Worm (Caenorhabditis elegans) whole organism, L4 larva: ENCODE data around the gene T11F9.1.
A peak's percentile ranks its signal among the peaks of the same experiment; 100 is the strongest.

Experiments used
- F10B5.3 ChIP-seq: sonication (generic microtip); optimal IDR thresholded peaks from 2 replicates; lab custom pipeline; 2016; ENCODE audit warnings: mild to moderate bottlenecking, missing genetic modification characterization, missing compliant biosample characterization
- F26F4.8 ChIP-seq: fragments of 200-800 bp; sonication (Bioruptor generic); conservative IDR thresholded peaks from 2 replicates; pipeline ENCODE4 v1.3.6; 2022; ENCODE audit warnings: missing genetic modification characterization, missing compliant biosample characterization
- F37D6.2 ChIP-seq: sonication (generic microtip); optimal IDR thresholded peaks from 2 replicates; lab custom pipeline; 2016; ENCODE audit warnings: mild to moderate bottlenecking, missing genetic modification characterization, missing compliant biosample characterization
- F44E2.7 ChIP-seq: fragments of 200-800 bp; sonication (Bioruptor generic); IDR thresholded peaks from 2 replicates; pipeline ENCODE4 v2.1.2; 2022; ENCODE audit warnings: missing genetic modification characterization, missing compliant biosample characterization
- F49E8.2 ChIP-seq: sonication (generic microtip); optimal IDR thresholded peaks from 2 replicates; lab custom pipeline; 2016; ENCODE audit warnings: missing compliant biosample characterization, mild to moderate bottlenecking, missing genetic modification characterization, borderline replicate concordance
- R02D3.7 ChIP-seq: fragments of 150-350 bp; sonication (generic microtip); optimal IDR thresholded peaks from 3 replicates; lab custom pipeline; 2014; ENCODE audit warnings: missing biosample characterization, missing genetic modification characterization
- T20F7.1 ChIP-seq: fragments of 200-800 bp; sonication (Bioruptor generic); optimal IDR thresholded peaks from 2 replicates; lab custom pipeline; 2018; ENCODE audit warnings: mild to moderate bottlenecking, missing genetic modification characterization, missing compliant biosample characterization
- Y48G9A.11 ChIP-seq: fragments of 200-800 bp; sonication (Bioruptor generic); IDR thresholded peaks from 2 replicates; pipeline ENCODE4 v1.3.6; 2022; ENCODE audit warnings: missing genetic modification reagents, missing genetic modification characterization, missing compliant biosample characterization
- ZK337.2 ChIP-seq: fragments of 200-800 bp; sonication (Bioruptor generic); IDR thresholded peaks from 2 replicates; pipeline ENCODE4 v1.3.6; 2022; ENCODE audit warnings: missing genetic modification reagents, missing genetic modification characterization, missing compliant biosample characterization
- arid-1 ChIP-seq: fragments of 200-800 bp; sonication (Bioruptor generic); conservative IDR thresholded peaks from 2 replicates; pipeline ENCODE4 v1.3.6; 2022; ENCODE audit warnings: missing genetic modification reagents, missing genetic modification characterization, missing compliant biosample characterization
- ceh-20 ChIP-seq: fragments of 200-800 bp; sonication (Bioruptor generic); IDR thresholded peaks from 2 replicates; pipeline ENCODE4 v1.3.6; 2022; ENCODE audit warnings: missing genetic modification reagents, missing genetic modification characterization, missing compliant biosample characterization
- ceh-32 ChIP-seq: sonication (generic microtip); optimal IDR thresholded peaks from 2 replicates; lab custom pipeline; 2016; ENCODE audit warnings: mild to moderate bottlenecking, missing genetic modification characterization, missing compliant biosample characterization; ENCODE audit not compliant: poor library complexity
- ceh-44 ChIP-seq: fragments of 200-800 bp; sonication (Bioruptor generic); IDR thresholded peaks from 2 replicates; pipeline ENCODE4 v1.3.6; 2022; ENCODE audit warnings: missing genetic modification reagents, missing genetic modification characterization, missing compliant biosample characterization
- ces-1 ChIP-seq: fragments of 150-350 bp; sonication (generic microtip); optimal IDR thresholded peaks from 4 replicates; lab custom pipeline; 2014; ENCODE audit warnings: missing biosample characterization, missing genetic modification reagents, missing genetic modification characterization
- daf-16 ChIP-seq, 3 experiments: sonication (generic microtip); optimal IDR thresholded peaks; 2 replicates each; lab custom pipeline; 2016 to 2017; ENCODE audit warnings: missing genetic modification characterization in 3 of 3, missing genetic modification reagents in 3 of 3, mild to moderate bottlenecking in 2 of 3, missing compliant biosample characterization in 2 of 3, missing biosample characterization in 1 of 3, moderate library complexity in 1 of 3
- dmd-6 ChIP-seq: fragments of 200-800 bp; sonication (Bioruptor generic); IDR thresholded peaks from 2 replicates; pipeline ENCODE4 v1.3.6; 2022; ENCODE audit warnings: missing genetic modification reagents, missing genetic modification characterization, missing compliant biosample characterization
- dmd-8 ChIP-seq: fragments of 200-800 bp; sonication (Bioruptor generic); IDR thresholded peaks from 2 replicates; pipeline ENCODE4 v1.3.6; 2022; ENCODE audit warnings: missing genetic modification characterization, missing compliant biosample characterization
- dmd-9 ChIP-seq: fragments of 200-800 bp; sonication (Bioruptor generic); IDR thresholded peaks from 2 replicates; pipeline ENCODE4 v1.3.6; 2022; ENCODE audit warnings: missing genetic modification reagents, missing genetic modification characterization, missing compliant biosample characterization
- dpl-1 ChIP-seq: fragments of 150-350 bp; optimal IDR thresholded peaks from 2 replicates; lab custom pipeline; 2014; ENCODE audit warnings: missing biosample characterization, missing genetic modification reagents, missing genetic modification characterization
- gei-8 ChIP-seq: fragments of 200-800 bp; sonication (Bioruptor generic); optimal IDR thresholded peaks from 2 replicates; lab custom pipeline; 2018; ENCODE audit warnings: mild to moderate bottlenecking, missing genetic modification characterization, missing compliant biosample characterization
- hif-1 ChIP-seq, 2 experiments: sonication (generic microtip); optimal IDR thresholded peaks; 2 replicates each; lab custom pipeline; 2016 to 2017; ENCODE audit warnings: missing compliant biosample characterization in 2 of 2, missing genetic modification characterization in 2 of 2, missing genetic modification reagents in 2 of 2, missing genotype in 2 of 2, mild to moderate bottlenecking in 1 of 2
- hlh-30 ChIP-seq: sonication (generic microtip); optimal IDR thresholded peaks from 2 replicates; lab custom pipeline; 2017; ENCODE audit warnings: antibody characterized with exemption, mild to moderate bottlenecking, missing genetic modification characterization, missing compliant biosample characterization; ENCODE audit not compliant: insufficient read depth
- hmg-1.1 ChIP-seq: fragments of 200-800 bp; sonication (Bioruptor generic); IDR thresholded peaks from 2 replicates; pipeline ENCODE4 v1.3.6; 2022; ENCODE audit warnings: missing genetic modification reagents, missing genetic modification characterization, missing compliant biosample characterization
- lim-7 ChIP-seq: fragments of 200-800 bp; sonication (Bioruptor generic); IDR thresholded peaks from 2 replicates; pipeline ENCODE4 v1.3.6; 2022; ENCODE audit warnings: missing genetic modification characterization, missing compliant biosample characterization
- lin-1 ChIP-seq: fragments of 200-800 bp; sonication (Bioruptor generic); IDR thresholded peaks from 2 replicates; pipeline ENCODE4 v1.3.6; 2022; ENCODE audit warnings: missing genetic modification reagents, missing genetic modification characterization, missing compliant biosample characterization
- lin-29 ChIP-seq: fragments of 200-800 bp; sonication (Bioruptor generic); IDR thresholded peaks from 2 replicates; pipeline ENCODE4 v1.3.6; 2022; ENCODE audit warnings: missing genetic modification reagents, missing genetic modification characterization, missing compliant biosample characterization
- lir-3 ChIP-seq: sonication (generic microtip); optimal IDR thresholded peaks from 2 replicates; lab custom pipeline; 2016; ENCODE audit warnings: mild to moderate bottlenecking, missing genetic modification characterization, missing compliant biosample characterization
- madf-9 ChIP-seq: fragments of 200-800 bp; sonication (Bioruptor generic); conservative IDR thresholded peaks from 2 replicates; pipeline ENCODE4 v1.3.6; 2022; ENCODE audit warnings: missing genetic modification reagents, missing genetic modification characterization, missing compliant biosample characterization
- mdl-1 ChIP-seq, 2 experiments: fragments of 150-350 bp in 1 of 2; sonication (generic microtip) in 1 of 2; optimal IDR thresholded peaks; 2 replicates each; lab custom pipeline; 2014 to 2017; ENCODE audit warnings: missing biosample characterization in 2 of 2, missing genetic modification characterization in 2 of 2
- mep-1 ChIP-seq: fragments of 150-350 bp; sonication (generic microtip); optimal IDR thresholded peaks from 3 replicates; lab custom pipeline; 2014; ENCODE audit warnings: missing biosample characterization, missing genetic modification characterization
- mes-2 ChIP-seq: sonication (generic microtip); optimal IDR thresholded peaks from 2 replicates; lab custom pipeline; 2016; ENCODE audit warnings: missing genotype, mild to moderate bottlenecking, missing genetic modification characterization, missing compliant biosample characterization; ENCODE audit not compliant: poor library complexity, severe bottlenecking
- nhr-10 ChIP-seq: fragments of 150-350 bp; optimal IDR thresholded peaks from 2 replicates; lab custom pipeline; 2014; ENCODE audit warnings: missing biosample characterization, missing genetic modification characterization
- nhr-111 ChIP-seq: fragments of 200-800 bp; sonication (Bioruptor generic); optimal IDR thresholded peaks from 2 replicates; lab custom pipeline; 2018; ENCODE audit warnings: mild to moderate bottlenecking, missing genetic modification characterization, missing compliant biosample characterization
- nhr-28 ChIP-seq: fragments of 150-350 bp; optimal IDR thresholded peaks from 2 replicates; lab custom pipeline; 2014; ENCODE audit warnings: missing biosample characterization, missing genetic modification characterization
- nhr-6 ChIP-seq: fragments of 150-350 bp; optimal IDR thresholded peaks from 2 replicates; lab custom pipeline; 2014; ENCODE audit warnings: missing biosample characterization, missing genetic modification characterization
- nhr-76 ChIP-seq: fragments of 150-350 bp; optimal IDR thresholded peaks from 2 replicates; lab custom pipeline; 2014; ENCODE audit warnings: missing biosample characterization, missing genetic modification characterization
- php-3 ChIP-seq: fragments of 200-800 bp; sonication (Bioruptor generic); IDR thresholded peaks from 2 replicates; pipeline ENCODE4 v1.3.6; 2022; ENCODE audit warnings: missing genetic modification reagents, missing genetic modification characterization, missing compliant biosample characterization
- pqm-1 ChIP-seq: sonication (generic microtip); optimal IDR thresholded peaks from 2 replicates; lab custom pipeline; 2017; ENCODE audit warnings: missing biosample characterization, missing genetic modification characterization
- snpc-1.2 ChIP-seq: fragments of 200-800 bp; sonication (Bioruptor generic); IDR thresholded peaks from 2 replicates; pipeline ENCODE4 v1.3.6; 2022; ENCODE audit warnings: missing genetic modification reagents, missing genetic modification characterization, missing compliant biosample characterization
- snpc-4 ChIP-seq: fragments of 150-350 bp; optimal IDR thresholded peaks from 2 replicates; lab custom pipeline; 2014; ENCODE audit warnings: missing biosample characterization, missing genetic modification characterization
- vab-7 ChIP-seq: fragments of 200-800 bp; sonication (Bioruptor generic); IDR thresholded peaks from 2 replicates; pipeline ENCODE4 v1.3.6; 2022; ENCODE audit warnings: missing genetic modification reagents, missing genetic modification characterization, missing compliant biosample characterization
- zfp-2 ChIP-seq: sonication (generic microtip); optimal IDR thresholded peaks from 2 replicates; lab custom pipeline; 2016; ENCODE audit warnings: mild to moderate bottlenecking, missing genetic modification characterization, missing compliant biosample characterization
- zfp-3 ChIP-seq: fragments of 200-800 bp; sonication (Bioruptor generic); conservative IDR thresholded peaks from 2 replicates; pipeline ENCODE4 v1.3.6; 2022; ENCODE audit warnings: missing genetic modification reagents, missing genetic modification characterization, missing compliant biosample characterization

Gene T11F9.1

ce11 chrV:11459255-11459654 is at the start of gene T11F9.1:
T11F9.1 (plus strand) TSS chrV:11459555.
- no peak for TF ChIP-seq lin-29 (GFP tag; lab: Robert Waterston, UW)
- TF ChIP-seq zfp-2 (tag; lab: Kevin White, UChicago): no peak
- TF ChIP-seq snpc-4 (tag; lab: Kevin White, UChicago): no peak
- no peak for TF ChIP-seq nhr-76 (tag; lab: Kevin White, UChicago)
- TF ChIP-seq ces-1 (GFP tag; lab: Kevin White, UChicago): no peak
- no peak for TF ChIP-seq lim-7 (GFP tag; lab: Robert Waterston, UW)
- TF ChIP-seq hif-1 (tag; optimal IDR thresholded peaks at IDR 0.05; lab: Kevin White, UChicago): no peak
- no peak for TF ChIP-seq nhr-10 (tag; lab: Kevin White, UChicago)
- no peak for TF ChIP-seq hlh-30 (tag; lab: Kevin White, UChicago)

- no peak for TF ChIP-seq F49E8.2
- TF ChIP-seq nhr-28: peak; percentile 20
- TF ChIP-seq, all 104 proteins: peak for 1
Measured at ce11 chrV:11410902-11411561, 48.3 kb upstream of the T11F9.1 start, which contains the start of the genes K03B8.8 and grl-3. K03B8.8 (minus strand) TSS chrV:11411002. grl-3 (plus strand) TSS chrV:11411511.

- TF ChIP-seq T20F7.1 (GFP tag; lab: Kevin White, UChicago): peak; percentile 17
- no peak for TF ChIP-seq nhr-6 (tag; lab: Kevin White, UChicago)
- peak; percentile 54 for TF ChIP-seq nhr-28
- TF ChIP-seq F10B5.3 (tag; lab: Kevin White, UChicago): no peak
- peak in 1 of 2 experiments; percentile 38 for TF ChIP-seq hif-1 (tag; optimal IDR thresholded peaks at IDR 0.05; lab: Kevin White, UChicago)
- 0 out of 2 replicates have a peak, but pooled peaks have one; percentile 18 for TF ChIP-seq ceh-44
- 0 out of 2 replicates have a peak, but pooled peaks have one; percentile 52 for TF ChIP-seq F44E2.7 (GFP tag; lab: Robert Waterston, UW)
- no peak for TF ChIP-seq nhr-111 (GFP tag; lab: Kevin White, UChicago)
- TF ChIP-seq dmd-8 (GFP tag; lab: Robert Waterston, UW): 0 out of 2 replicates have a peak, but pooled peaks have one; percentile 57
- TF ChIP-seq hmg-1.1 (GFP tag; lab: Robert Waterston, UW): peak; percentile 71
- 0 out of 2 replicates have a peak, but pooled peaks have one; percentile 54 for TF ChIP-seq dmd-9
- TF ChIP-seq gei-8: peak; percentile 27
- peak; percentile 77; the same call in 1 of the 2 replicates for TF ChIP-seq snpc-1.2 (GFP tag; lab: Robert Waterston, UW)
- no peak for TF ChIP-seq F37D6.2 (tag; lab: Kevin White, UChicago)
- no peak for TF ChIP-seq ceh-32
- peak; percentile 42; the same call in 1 of the 2 replicates for TF ChIP-seq lin-1 (GFP tag; lab: Robert Waterston, UW)
- TF ChIP-seq mdl-1 (tag; optimal IDR thresholded peaks at IDR 0.05; lab: Kevin White, UChicago): no peak
- TF ChIP-seq R02D3.7 (tag; lab: Kevin White, UChicago): no peak
- TF ChIP-seq php-3 (GFP tag; lab: Robert Waterston, UW): peak; percentile 53; the same call in 1 of the 2 replicates
- TF ChIP-seq daf-16 (GFP tag; optimal IDR thresholded peaks at IDR 0.05; lab: Kevin White, UChicago): peak in 1 of 2 experiments; percentile 53
- TF ChIP-seq daf-16 (tag; optimal IDR thresholded peaks at IDR 0.05; lab: Kevin White, UChicago): no peak
- peak; percentile 70; the same call in 1 of the 2 replicates for TF ChIP-seq zfp-3
- 0 out of 2 replicates have a peak, but pooled peaks have one; percentile 22 for TF ChIP-seq Y48G9A.11 (GFP tag; lab: Robert Waterston, UW)
- TF ChIP-seq pqm-1 (tag; lab: Kevin White, UChicago): peak; percentile 36
- peak; percentile 82 for TF ChIP-seq dmd-6 (GFP tag; lab: Robert Waterston, UW)
- TF ChIP-seq F26F4.8 (GFP tag; lab: Robert Waterston, UW): no peak
- peak; percentile 49; the same call in 1 of the 2 replicates for TF ChIP-seq ceh-20 (GFP tag; lab: Robert Waterston, UW)
- TF ChIP-seq mes-2 (tag; lab: Kevin White, UChicago): peak; percentile 69
- TF ChIP-seq ZK337.2: no peak
- TF ChIP-seq vab-7 (GFP tag; lab: Robert Waterston, UW): peak; percentile 64
- peak; percentile 6 for TF ChIP-seq dpl-1 (GFP tag; lab: Kevin White, UChicago)
- peak; percentile 75 for TF ChIP-seq lim-7 (GFP tag; lab: Robert Waterston, UW)
- peak; percentile 45; the same call in 1 of the 2 replicates for TF ChIP-seq madf-9 (GFP tag; lab: Robert Waterston, UW)
- TF ChIP-seq mep-1 (tag; lab: Kevin White, UChicago): no peak
- peak; percentile 58; the same call in 1 of the 2 replicates for TF ChIP-seq arid-1 (GFP tag; lab: Robert Waterston, UW)
- no peak for TF ChIP-seq lir-3 (tag; lab: Kevin White, UChicago)
Measured at ce11 chrV:11412125-11412524, 47.2 kb upstream of the T11F9.1 start.
